Worm (Caenorhabditis elegans): ENCODE data around the gene C44B11.4.
A peak's percentile ranks its signal among the peaks of the same experiment; 100 is the strongest.

The C44B11.4 gene

ce11 chrIII:3143657-3144056 is at the start of gene C44B11.4:
C44B11.4 (minus strand) TSS chrIII:3143757.
- TF ChIP-seq F44E2.7 (GFP tag; IDR thresholded peaks at IDR 0.05) (no peak), nhr-6 (tag; optimal IDR thresholded peaks at IDR 0.05) (no peak), spr-1 (tag; optimal IDR thresholded peaks at IDR 0.05) (no peak), ceh-62 (tag; optimal IDR thresholded peaks at IDR 0.05) (no peak), ama-1 (optimal IDR thresholded peaks at IDR 0.05) (no peak), Y105C5A.15 (GFP tag; IDR thresholded peaks at IDR 0.05) (no peak), F37D6.2 (tag; optimal IDR thresholded peaks at IDR 0.05) (no peak), lin-38 (GFP tag; IDR thresholded peaks at IDR 0.05) (no peak), ceh-20 (GFP tag; IDR thresholded peaks at IDR 0.05) (no peak), zfp-2 (tag; optimal IDR thresholded peaks at IDR 0.05) (no peak), zfp-3 (GFP tag; conservative IDR thresholded peaks at IDR 0.05) (no peak), zag-1 (tag; optimal IDR thresholded peaks at IDR 0.05) (no peak), lin-13 (GFP tag; optimal IDR thresholded peaks at IDR 0.05) (no peak), nhr-76 (tag; optimal IDR thresholded peaks at IDR 0.05) (no peak), lin-1 (GFP tag; IDR thresholded peaks at IDR 0.05) (no peak), ZK337.2 (GFP tag; IDR thresholded peaks at IDR 0.05) (no peak), fkh-10 (GFP tag; optimal IDR thresholded peaks at IDR 0.05) (no peak), nhr-41 (GFP tag; IDR thresholded peaks at IDR 0.05) (no peak), rbr-2 (tag; optimal IDR thresholded peaks at IDR 0.05) (no peak), nhr-77 (tag; optimal IDR thresholded peaks at IDR 0.05) (no peak)

DNA sequence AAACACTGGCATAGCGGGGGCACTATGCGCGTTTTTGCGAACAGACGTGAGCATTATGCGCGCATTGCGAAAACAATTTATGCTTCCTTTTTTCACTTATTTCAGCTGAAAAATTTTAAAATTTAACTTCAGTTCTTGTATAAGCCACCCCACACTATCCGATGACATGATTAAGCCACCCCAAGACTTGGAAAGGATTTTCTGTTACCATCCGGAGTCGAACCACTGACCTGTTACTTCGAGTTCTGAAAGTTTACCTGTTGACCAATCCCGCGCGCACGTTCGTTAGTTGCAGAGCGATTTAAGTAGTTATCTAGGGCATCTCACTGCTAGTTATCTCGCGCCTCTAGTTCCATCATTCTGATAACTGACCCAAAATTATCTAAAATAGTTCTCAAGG is 48.9 kb upstream of the C44B11.4 start:
- 0 out of 2 replicates have a peak, but pooled peaks have one; percentile 22 for TF ChIP-seq lim-7 (GFP tag; IDR thresholded peaks at IDR 0.05)
- 0 out of 2 replicates have a peak, but pooled peaks have one; percentile 57 for TF ChIP-seq egl-43 (GFP tag; IDR thresholded peaks at IDR 0.05)
- peak; percentile 40 for TF ChIP-seq lin-38 (GFP tag; IDR thresholded peaks at IDR 0.05)
- 0 out of 4 replicates have a peak, but pooled peaks of 1 of the 2 experiments have one; percentile 10 for TF ChIP-seq madf-5 (GFP tag; IDR thresholded peaks at IDR 0.05)
- 0 out of 2 replicates have a peak, but pooled peaks have one; percentile 39 for TF ChIP-seq arid-1 (GFP tag; conservative IDR thresholded peaks at IDR 0.05)

DNA sequence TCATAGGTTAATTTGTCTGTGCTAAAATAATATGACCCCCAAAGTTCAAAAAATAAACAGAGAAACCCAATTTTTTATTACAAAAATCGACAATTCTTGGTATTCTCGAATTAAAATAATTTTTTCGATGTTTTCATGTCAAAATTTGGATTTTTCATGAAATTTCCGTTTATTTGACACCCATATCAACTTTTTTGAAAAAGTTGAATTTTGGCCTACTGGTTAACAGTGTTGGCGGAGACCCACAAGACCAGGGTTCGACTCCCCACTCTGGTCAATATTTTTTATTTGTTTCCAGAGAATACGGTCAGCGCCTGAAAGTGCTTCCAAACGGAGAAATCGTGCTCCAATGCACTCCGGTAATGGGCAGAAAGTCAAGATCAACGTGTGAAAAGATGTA is 48.2 kb upstream of the C44B11.4 start:
- peak; percentile 32; the same call in 1 of the 2 replicates for TF ChIP-seq mdt-29 (GFP tag; IDR thresholded peaks at IDR 0.05)
- 0 out of 2 replicates have a peak, but pooled peaks have one; percentile 40 for TF ChIP-seq lim-7 (GFP tag; IDR thresholded peaks at IDR 0.05)
- no peak for TF ChIP-seq ZK546.5 (tag; optimal IDR thresholded peaks at IDR 0.05)
- TF ChIP-seq lin-38 (GFP tag; IDR thresholded peaks at IDR 0.05) = peak; percentile 47; the same call in 1 of the 2 replicates

ce11 chrIII:3191195-3191594 is 47.6 kb upstream of the C44B11.4 start, which contains the start of gene R148.8:
R148.8 (plus strand) TSS chrIII:3191495.
- TF ChIP-seq dve-1 (tag; optimal IDR thresholded peaks at IDR 0.05; ENCODE audit: insufficient read depth) (no peak), F37D6.2 (tag; optimal IDR thresholded peaks at IDR 0.05) (no peak)

ce11 chrIII:3190660-3191059 is 47.1 kb upstream of the C44B11.4 start:
- no peak for TF ChIP-seq hlh-11 (tag; optimal IDR thresholded peaks at IDR 0.05)
- TF ChIP-seq madf-9 (GFP tag; conservative IDR thresholded peaks at IDR 0.05) = no peak
- no peak for TF ChIP-seq Y5F2A.4 (GFP tag; optimal IDR thresholded peaks at IDR 0.05)
- TF ChIP-seq lin-38 (GFP tag; IDR thresholded peaks at IDR 0.05) = peak; percentile 17; the same call in 1 of the 2 replicates
- TF ChIP-seq ces-1 (GFP tag; optimal IDR thresholded peaks at IDR 0.05) = no peak

- TF ChIP-seq F44E2.7 (GFP tag; IDR thresholded peaks at IDR 0.05) = no peak
- no peak for TF ChIP-seq pha-4 (GFP tag; IDR thresholded peaks at IDR 0.05)
- TF ChIP-seq pha-4 (tag; optimal IDR thresholded peaks at IDR 0.05) = no peak
- no peak for TF ChIP-seq rbr-2 (tag; optimal IDR thresholded peaks at IDR 0.05)
- TF ChIP-seq hlh-30 (tag; optimal IDR thresholded peaks at IDR 0.05; ENCODE audit: insufficient read depth) = no peak
- no peak for TF ChIP-seq zag-1 (tag; optimal IDR thresholded peaks at IDR 0.05)
- no peak for TF ChIP-seq F49E8.2 (tag; optimal IDR thresholded peaks at IDR 0.05; ENCODE audit: borderline replicate concordance)
- TF ChIP-seq daf-19 (GFP tag; conservative IDR thresholded peaks at IDR 0.05) = no peak
- TF ChIP-seq gei-8 (GFP tag; optimal IDR thresholded peaks at IDR 0.05) = no peak
Observed at ce11 chrIII:3188564-3188963, 45.0 kb upstream of the C44B11.4 start.

Measured in whole organism, L4 larva.